Worm (Caenorhabditis elegans) whole organism, young adult: ENCODE measurements around the gene ZK697.14.

ENCODE experiments used
- lin-40 ChIP-seq: sonication (generic microtip); optimal IDR thresholded peaks from 2 replicates; lab custom pipeline; 2016; ENCODE audit warnings: missing genetic modification characterization, mild to moderate bottlenecking, missing compliant biosample characterization, missing genotype, missing genetic modification reagents
- madf-8 ChIP-seq: fragments of 200-800 bp; sonication (Bioruptor generic); conservative IDR thresholded peaks from 2 replicates; pipeline ENCODE4 v1.3.6; 2022; ENCODE audit warnings: missing genetic modification reagents, missing genetic modification characterization, missing compliant biosample characterization
- unc-62 ChIP-seq: fragments of 150-350 bp; optimal IDR thresholded peaks from 2 replicates; lab custom pipeline; 2014; ENCODE audit warnings: missing biosample characterization, missing genetic modification reagents, missing genetic modification characterization

DNA sequence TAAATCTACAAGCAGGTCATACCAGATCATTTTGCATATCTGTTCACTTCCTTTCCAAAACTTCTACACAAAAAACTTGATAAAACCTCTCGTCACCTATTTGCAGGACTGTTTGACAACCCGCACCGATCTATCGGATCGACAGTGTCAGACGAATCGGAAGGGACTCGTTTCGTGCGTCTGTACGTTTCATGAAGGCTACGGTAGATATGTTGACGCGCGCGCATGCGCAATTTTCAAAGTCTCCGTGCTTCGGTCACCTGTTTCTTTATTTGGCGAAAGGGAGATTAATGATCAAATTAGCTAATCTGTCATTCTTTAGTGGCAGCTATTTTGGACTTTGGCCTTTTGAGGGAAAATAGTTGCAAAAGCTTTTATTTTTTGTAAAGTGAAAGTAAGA, 34.0 kb upstream of the ZK697.14 start:
- no peak for TF ChIP-seq unc-62 (GFP tag; lab: Kevin White, UChicago)
- TF ChIP-seq madf-8 (GFP tag; lab: Robert Waterston, UW), result no peak
- no peak for TF ChIP-seq lin-40
